Fruit fly (Drosophila melanogaster) whole organism, adult: ENCODE results near the gene CG17097.

Source experiments
- CG14711 ChIP-seq: fragments of 200-800 bp; sonication (Bioruptor generic); optimal IDR thresholded peaks from 2 replicates; lab custom pipeline; 2018; ENCODE audit warnings: missing biosample characterization, mild to moderate bottlenecking, missing genetic modification characterization, moderate library complexity
- CG1620 ChIP-seq: fragments of 200-800 bp; sonication (Bioruptor generic); optimal IDR thresholded peaks from 2 replicates; lab custom pipeline; 2016; ENCODE audit warnings: missing biosample characterization, missing genetic modification characterization
- Crg-1 ChIP-seq: fragments of 200-800 bp; sonication (Bioruptor generic); optimal IDR thresholded peaks from 2 replicates; lab custom pipeline; 2016; ENCODE audit warnings: missing biosample characterization, missing genetic modification characterization
- Hr96 ChIP-seq: fragments of 200-800 bp; sonication (Bioruptor generic); optimal IDR thresholded peaks from 2 replicates; lab custom pipeline; 2016; ENCODE audit warnings: missing biosample characterization, missing genetic modification characterization
- cic ChIP-seq: fragments of 200-800 bp; sonication (Bioruptor generic); optimal IDR thresholded peaks from 2 replicates; lab custom pipeline; 2017; ENCODE audit warnings: missing biosample characterization, mild to moderate bottlenecking, missing genetic modification characterization, moderate library complexity
- kay ChIP-seq: fragments of 200-800 bp; sonication (Bioruptor generic); peaks from one replicate; lab custom pipeline; 2016; ENCODE audit warnings: missing biosample characterization, missing genetic modification characterization, borderline replicate concordance
- tj ChIP-seq: fragments of 200-800 bp; sonication (Bioruptor generic); optimal IDR thresholded peaks from 3 replicates; lab custom pipeline; 2017; ENCODE audit warnings: missing biosample characterization, mild to moderate bottlenecking, missing genetic modification characterization, moderate library complexity

DNA sequence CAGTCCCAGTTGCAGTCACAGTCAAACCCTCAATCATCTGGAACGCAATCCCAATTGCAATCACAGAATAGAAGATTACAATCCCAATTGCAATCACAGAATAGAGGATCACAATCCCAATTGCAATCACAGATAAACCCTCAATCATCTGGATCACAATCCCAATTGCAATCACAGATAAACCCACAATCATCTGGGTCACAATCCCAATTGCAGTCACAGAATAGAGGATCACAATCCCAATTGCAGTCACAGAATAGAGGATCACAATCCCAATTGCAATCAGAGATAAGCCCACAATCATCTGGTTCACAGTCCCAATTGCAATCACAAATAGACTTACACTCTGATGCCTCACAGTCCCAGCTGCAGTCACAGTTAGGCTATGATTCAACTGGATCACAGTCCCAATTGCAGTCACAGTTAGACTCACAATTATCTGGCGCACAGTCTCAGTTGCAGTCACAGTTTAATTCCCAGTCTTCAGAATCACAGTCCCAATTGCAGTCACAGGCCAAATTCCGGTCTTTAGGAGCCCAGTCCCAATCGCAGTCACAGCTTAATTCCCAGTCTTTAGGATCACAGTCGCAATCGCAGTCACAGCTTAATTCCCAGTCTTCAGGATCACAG lies 1.6 kb downstream of the CG17097 start:
- no peak for TF ChIP-seq cic (GFP tag; lab: Kevin White, UChicago)
- TF ChIP-seq CG1620 (GFP tag; lab: Kevin White, UChicago) = no peak
- TF ChIP-seq CG14711 = no peak
- no peak for TF ChIP-seq Crg-1 (GFP tag; lab: Kevin White, UChicago)
- no peak for TF ChIP-seq Hr96 (GFP tag; lab: Kevin White, UChicago)
- no peak for TF ChIP-seq kay (GFP tag; lab: Kevin White, UChicago)
- no peak for TF ChIP-seq tj (GFP tag; lab: Kevin White, UChicago)
